Fruit fly (Drosophila melanogaster) whole organism, embryonic: ENCODE data around the gene CG2147.

Source experiments
- ATbp ChIP-seq: fragments of 200-800 bp; sonication (Bioruptor generic); optimal IDR thresholded peaks from 2 replicates; lab custom pipeline; 2017; ENCODE audit warnings: missing biosample characterization, mild to moderate bottlenecking, missing genetic modification characterization, missing genetic modification reagents
- Aef1 ChIP-seq: fragments of 200-800 bp; sonication (Bioruptor generic); IDR thresholded peaks from 3 replicates; pipeline ENCODE4 v1.3.6; 2022; ENCODE audit warnings: missing biosample characterization, missing genetic modification characterization
- CG10274 ChIP-seq: fragments of 200-800 bp; sonication (Bioruptor generic); optimal IDR thresholded peaks from 3 replicates; lab custom pipeline; 2017; ENCODE audit warnings: missing biosample characterization, mild to moderate bottlenecking, missing genetic modification characterization
- CG11456 ChIP-seq: fragments of 200-800 bp; sonication (Bioruptor generic); IDR thresholded peaks from 3 replicates; pipeline ENCODE4 v1.3.6; 2022; ENCODE audit warnings: missing biosample characterization, missing genetic modification characterization
- CG12391 ChIP-seq: fragments of 200-800 bp; sonication (Bioruptor generic); optimal IDR thresholded peaks from 3 replicates; lab custom pipeline; 2018; ENCODE audit warnings: missing biosample characterization, mild to moderate bottlenecking, missing genetic modification characterization, moderate library complexity
- CG1603 ChIP-seq: fragments of 200-800 bp; sonication (Bioruptor generic); optimal IDR thresholded peaks from 2 replicates; lab custom pipeline; 2019; ENCODE audit warnings: missing biosample characterization, mild to moderate bottlenecking, missing genetic modification characterization, moderate library complexity
- CG16813 ChIP-seq: fragments of 200-800 bp; sonication (Bioruptor generic); IDR thresholded peaks from 3 replicates; pipeline ENCODE4 v1.3.6; 2022; ENCODE audit warnings: missing biosample characterization, missing genetic modification characterization; ENCODE audit not compliant: partially characterized antibody
- CG17359 ChIP-seq: fragments of 200-800 bp; sonication (Bioruptor generic); optimal IDR thresholded peaks from 3 replicates; lab custom pipeline; 2018; ENCODE audit warnings: missing biosample characterization, mild to moderate bottlenecking, missing genetic modification characterization, moderate library complexity
- CG2678 ChIP-seq: fragments of 200-800 bp; sonication (Bioruptor generic); optimal IDR thresholded peaks from 3 replicates; lab custom pipeline; 2019; ENCODE audit warnings: missing biosample characterization, mild to moderate bottlenecking, missing genetic modification characterization, moderate library complexity
- CG32532 ChIP-seq: fragments of 200-800 bp; sonication (Bioruptor generic); IDR thresholded peaks from 2 replicates; pipeline ENCODE4 v1.3.6; 2022; ENCODE audit warnings: missing biosample characterization, missing genetic modification characterization
- CG32772 ChIP-seq: fragments of 200-800 bp; sonication (Bioruptor generic); IDR thresholded peaks from 2 replicates; pipeline ENCODE4 v1.3.6; 2022; ENCODE audit warnings: missing biosample characterization, missing genetic modification characterization
- CG33557 ChIP-seq: fragments of 200-800 bp; sonication (Bioruptor generic); optimal IDR thresholded peaks from 2 replicates; lab custom pipeline; 2019; ENCODE audit warnings: missing biosample characterization, mild to moderate bottlenecking, missing genetic modification characterization, moderate library complexity
- CG3995 ChIP-seq: fragments of 200-800 bp; sonication (Bioruptor generic); optimal IDR thresholded peaks from 3 replicates; lab custom pipeline; 2016; ENCODE audit warnings: missing biosample characterization, missing genetic modification characterization
- CG4854 ChIP-seq: fragments of 200-800 bp; sonication (Bioruptor generic); optimal IDR thresholded peaks from 2 replicates; lab custom pipeline; 2016; ENCODE audit warnings: missing biosample characterization, missing genetic modification characterization, inconsistent platforms
- CG6254 ChIP-seq: fragments of 200-800 bp; sonication (Bioruptor generic); optimal IDR thresholded peaks from 3 replicates; lab custom pipeline; 2017; ENCODE audit warnings: mild to moderate bottlenecking, missing biosample characterization, missing genetic modification reagents, missing genetic modification characterization
- CG8359 ChIP-seq: fragments of 200-800 bp; sonication (Bioruptor generic); optimal IDR thresholded peaks from 2 replicates; lab custom pipeline; 2017; ENCODE audit warnings: missing biosample characterization, mild to moderate bottlenecking, missing genetic modification characterization, borderline replicate concordance
- CG8478 ChIP-seq: fragments of >200 bp; optimal IDR thresholded peaks from 2 replicates; lab custom pipeline; 2018
- CHES-1-like ChIP-seq: fragments of 200-800 bp; sonication (Bioruptor generic); optimal IDR thresholded peaks from 2 replicates; lab custom pipeline; 2016; ENCODE audit warnings: missing biosample characterization, missing genetic modification characterization
- D19B ChIP-seq: fragments of 200-800 bp; sonication (Bioruptor generic); optimal IDR thresholded peaks from 2 replicates; lab custom pipeline; 2017; ENCODE audit warnings: missing biosample characterization, mild to moderate bottlenecking, missing genetic modification characterization
- Elba2 ChIP-seq: fragments of 200-800 bp; sonication (Bioruptor generic); optimal IDR thresholded peaks from 3 replicates; lab custom pipeline; 2016; ENCODE audit warnings: missing biosample characterization, missing genetic modification characterization
- Fer1 ChIP-seq: fragments of 200-800 bp; sonication (Bioruptor generic); optimal IDR thresholded peaks from 2 replicates; lab custom pipeline; 2017; ENCODE audit warnings: missing biosample characterization, mild to moderate bottlenecking, missing genetic modification characterization
- HLH54F ChIP-seq: fragments of 200-800 bp; sonication (Bioruptor generic); optimal IDR thresholded peaks from 3 replicates; lab custom pipeline; 2016; ENCODE audit warnings: missing biosample characterization, missing genetic modification characterization
- Hey ChIP-seq: fragments of 200-800 bp; sonication (Bioruptor generic); optimal IDR thresholded peaks from 3 replicates; lab custom pipeline; 2018; ENCODE audit warnings: missing biosample characterization, mild to moderate bottlenecking, missing genetic modification characterization
- Hmr ChIP-seq: fragments of 200-800 bp; sonication (Bioruptor generic); optimal IDR thresholded peaks from 3 replicates; lab custom pipeline; 2017; ENCODE audit warnings: mild to moderate bottlenecking, missing biosample characterization, missing genetic modification reagents, missing genetic modification characterization
- MBD-R2 ChIP-seq: fragments of 200-800 bp; sonication (Bioruptor generic); IDR thresholded peaks from 2 replicates; pipeline ENCODE4 v1.3.6; 2022; ENCODE audit warnings: missing biosample characterization, missing genetic modification characterization
- Med ChIP-seq: fragments of 200-800 bp; sonication (Bioruptor generic); peaks from one replicate; lab custom pipeline; 2016; ENCODE audit warnings: missing biosample characterization, missing genetic modification characterization, mild to moderate bottlenecking, inconsistent platforms, moderate library complexity
- NC2β ChIP-seq: fragments of 200-800 bp; sonication (Bioruptor generic); optimal IDR thresholded peaks from 2 replicates; lab custom pipeline; 2016; ENCODE audit warnings: missing biosample characterization, missing genetic modification characterization
- Oaz ChIP-seq: fragments of 200-800 bp; sonication (Bioruptor generic); IDR thresholded peaks from 2 replicates; pipeline ENCODE4 v1.3.6; 2022; ENCODE audit warnings: missing biosample characterization, missing genetic modification characterization
- Rfx ChIP-seq: fragments of 200-800 bp; sonication (Bioruptor generic); IDR thresholded peaks from 2 replicates; pipeline ENCODE4 v1.3.6; 2022; ENCODE audit warnings: missing biosample characterization, missing genetic modification characterization
- Xbp1 ChIP-seq: fragments of 200-800 bp; sonication (Bioruptor generic); optimal IDR thresholded peaks from 3 replicates; lab custom pipeline; 2016; ENCODE audit warnings: missing biosample characterization, mild to moderate bottlenecking, missing genetic modification characterization
- Xrp1 ChIP-seq: fragments of 200-800 bp; sonication (Bioruptor generic); IDR thresholded peaks from 2 replicates; pipeline ENCODE4 v1.3.6; 2022; ENCODE audit warnings: missing biosample characterization, missing genetic modification characterization
- gsb-n ChIP-seq: fragments of 200-800 bp; sonication (Bioruptor generic); optimal IDR thresholded peaks from 3 replicates; lab custom pipeline; 2018; ENCODE audit warnings: missing biosample characterization, mild to moderate bottlenecking, missing genetic modification characterization
- kah ChIP-seq: fragments of 200-800 bp; sonication (Bioruptor generic); optimal IDR thresholded peaks from 2 replicates; lab custom pipeline; 2018; ENCODE audit warnings: missing biosample characterization, mild to moderate bottlenecking, missing genetic modification characterization
- lmd ChIP-seq: fragments of 200-800 bp; sonication (Bioruptor generic); IDR thresholded peaks from 2 replicates; pipeline ENCODE4 v1.3.6; 2022; ENCODE audit warnings: missing biosample characterization, missing genetic modification characterization
- nom ChIP-seq: fragments of 200-800 bp; sonication (Bioruptor generic); optimal IDR thresholded peaks from 2 replicates; lab custom pipeline; 2017; ENCODE audit warnings: missing biosample characterization, missing genetic modification characterization, mild to moderate bottlenecking, moderate library complexity, missing genetic modification reagents
- pan ChIP-seq, 4 experiments: fragments of >200 bp in 3 of 4; fragments of 200-800 bp in 1 of 4; sonication (Bioruptor generic) in 1 of 4; optimal IDR thresholded peaks in 3 of 4; IDR thresholded peaks in 1 of 4; 2 replicates each; pipeline versions ENCODE4 v1.3.6 to Lab custom; 2017 to 2022; ENCODE audit warnings: missing biosample characterization in 2 of 4, missing genetic modification characterization in 2 of 4, mixed read lengths in 1 of 4
- pho ChIP-seq: fragments of 200-800 bp; sonication (Bioruptor generic); optimal IDR thresholded peaks from 2 replicates; lab custom pipeline; 2016; ENCODE audit warnings: missing biosample characterization, missing genetic modification characterization
- prd ChIP-seq, 3 experiments: fragments of >200 bp in 2 of 3; fragments of 200-800 bp in 1 of 3; sonication (Bioruptor generic) in 1 of 3; optimal IDR thresholded peaks in 2 of 3; IDR thresholded peaks in 1 of 3; 2 replicates in 2 of 3; 3 replicates in 1 of 3; pipeline versions ENCODE4 v1.3.6 to Lab custom; 2017 to 2022; ENCODE audit warnings: missing biosample characterization in 1 of 3, missing genetic modification characterization in 1 of 3
- pros ChIP-seq: fragments of 200-800 bp; sonication (Bioruptor generic); optimal IDR thresholded peaks from 3 replicates; lab custom pipeline; 2019; ENCODE audit warnings: missing biosample characterization, mild to moderate bottlenecking, missing genetic modification characterization, moderate library complexity
- slbo ChIP-seq: fragments of 200-800 bp; sonication (Bioruptor generic); IDR thresholded peaks from 2 replicates; pipeline ENCODE4 v1.3.6; 2022; ENCODE audit warnings: missing biosample characterization, missing genetic modification characterization
- sqz ChIP-seq: fragments of 200-800 bp; sonication (Bioruptor generic); optimal IDR thresholded peaks from 3 replicates; lab custom pipeline; 2018; ENCODE audit warnings: missing biosample characterization, mild to moderate bottlenecking, missing genetic modification characterization
- ssp ChIP-seq: fragments of 200-800 bp; sonication (Bioruptor generic); IDR thresholded peaks from 2 replicates; pipeline ENCODE4 v1.3.6; 2022; ENCODE audit warnings: missing biosample characterization, missing genetic modification characterization
- stwl ChIP-seq: fragments of 200-800 bp; sonication (Bioruptor generic); optimal IDR thresholded peaks from 3 replicates; lab custom pipeline; 2018; ENCODE audit warnings: missing biosample characterization, mild to moderate bottlenecking, missing genetic modification characterization, moderate library complexity
- trem ChIP-seq: fragments of 200-800 bp; optimal IDR thresholded peaks from 3 replicates; lab custom pipeline; 2019; ENCODE audit warnings: missing biosample characterization, mild to moderate bottlenecking, missing genetic modification characterization, moderate library complexity

CG2147 gene

DNA sequence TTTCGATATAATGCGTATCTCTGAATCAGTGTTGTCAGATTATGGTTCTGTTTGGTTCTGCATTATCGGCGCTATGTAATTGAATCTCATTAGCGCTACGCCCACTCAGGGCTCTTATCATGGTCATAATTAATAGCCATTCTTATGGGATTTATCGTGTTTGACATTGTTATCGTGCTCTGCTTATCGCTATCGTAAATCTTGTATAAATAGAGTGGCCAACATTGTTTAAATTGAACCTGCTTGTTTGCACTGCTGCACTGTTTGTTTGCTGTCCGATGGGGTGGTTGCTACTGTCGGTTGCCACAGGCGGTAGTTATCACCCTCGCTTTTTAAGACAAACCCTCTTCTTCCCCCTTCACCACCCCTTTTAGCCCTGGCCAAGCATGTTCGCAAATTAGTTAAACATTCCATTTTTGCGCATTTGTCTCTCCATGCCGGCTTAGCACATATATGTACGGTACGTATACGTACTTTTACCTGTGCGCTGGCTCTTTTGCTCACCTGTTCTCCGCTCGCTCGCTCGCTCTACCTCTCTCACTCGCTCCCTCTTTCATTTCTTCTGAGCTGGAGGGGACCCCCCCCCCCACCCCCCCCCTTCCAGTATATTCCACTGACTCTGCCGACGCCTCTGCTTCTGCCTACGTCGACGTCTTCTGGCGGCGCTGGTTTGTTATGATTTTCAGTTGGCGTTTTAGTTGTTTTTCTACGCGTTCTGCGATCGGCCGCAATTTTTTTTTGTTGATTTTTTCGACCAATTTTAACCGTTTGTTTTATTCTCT is 10.4 kb upstream of the CG2147 start (continued):
- TF ChIP-seq CG8359 (GFP tag; lab: Kevin White, UChicago) (peak; percentile 56), CG32532 (GFP tag; lab: Robert Waterston, UW) (no peak), CG12391 (peak; percentile 16), Med (peak; percentile 91), lmd (GFP tag; lab: Robert Waterston, UW) (no peak), CG1603 (tag; lab: Kevin White, UChicago) (peak; percentile 68), NC2β (peak; percentile 18), ssp (GFP tag; lab: Robert Waterston, UW) (no peak), Oaz (GFP tag; lab: Robert Waterston, UW) (no peak), Xbp1 (no peak), gsb-n (tag; lab: Kevin White, UChicago) (peak; percentile 43), CG3995 (GFP tag; lab: Kevin White, UChicago) (peak; percentile 3), HLH54F (GFP tag; lab: Kevin White, UChicago) (no peak), Xrp1 (peak; percentile 71)

DNA sequence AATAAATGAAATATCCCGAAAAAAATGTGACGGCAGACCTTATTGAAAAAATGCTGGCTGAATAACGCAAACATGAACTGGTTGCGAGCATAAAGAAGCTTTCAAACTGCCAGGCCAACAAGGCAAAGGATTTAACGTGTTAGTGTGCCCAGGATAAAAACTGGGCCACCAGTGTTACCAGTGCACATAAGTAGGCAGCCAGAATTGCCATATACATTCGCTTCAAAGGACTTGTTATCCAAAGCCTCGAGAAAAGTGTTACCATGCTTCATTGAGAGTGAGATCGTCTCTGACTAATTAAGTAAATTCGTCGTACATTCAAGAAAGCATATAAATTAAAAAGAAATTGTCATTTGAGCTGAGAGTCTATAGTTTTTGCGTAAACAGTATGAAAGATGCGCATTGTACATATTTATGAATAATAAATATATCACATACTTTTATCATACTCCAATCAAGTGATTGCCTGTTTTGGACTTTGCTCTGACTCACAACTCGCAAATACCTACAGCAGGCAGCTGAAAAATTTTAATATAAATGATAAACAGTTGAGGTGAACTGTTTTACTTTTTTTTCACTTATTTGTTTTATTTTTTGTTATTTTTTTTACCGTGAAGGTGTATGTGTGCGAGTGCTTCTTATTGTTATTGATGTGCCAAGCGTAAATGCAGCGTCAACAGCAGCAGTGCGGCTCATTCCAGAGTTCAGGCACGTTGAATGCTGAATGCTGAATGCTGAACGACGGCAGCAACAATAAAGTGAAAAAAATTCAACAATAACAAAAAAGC is 9.0 kb upstream of the CG2147 start:
- TF ChIP-seq kah (GFP tag; lab: Kevin White, UChicago) (no peak), prd (optimal IDR thresholded peaks at IDR 0.05; lab: Kevin White, UChicago) (no peak), prd (GFP tag; IDR thresholded peaks at IDR 0.05; lab: Robert Waterston, UW) (no peak), CG16813 (GFP tag; lab: Robert Waterston, UW) (0 out of 3 replicates have a peak, but pooled peaks have one; percentile 21), Fer1 (GFP tag; lab: Kevin White, UChicago) (no peak), nom (GFP tag; lab: Kevin White, UChicago) (peak; percentile 56), CG17359 (tag; lab: Kevin White, UChicago) (no peak), trem (no peak), Elba2 (GFP tag; lab: Kevin White, UChicago) (peak; percentile 14), stwl (tag; lab: Kevin White, UChicago) (peak; percentile 91), sqz (GFP tag; lab: Kevin White, UChicago) (peak; percentile 20), Hey (tag; lab: Kevin White, UChicago) (no peak), ATbp (GFP tag; lab: Kevin White, UChicago) (peak; percentile 12), CG10274 (GFP tag; lab: Kevin White, UChicago) (no peak), CG8478 (no peak)

DNA sequence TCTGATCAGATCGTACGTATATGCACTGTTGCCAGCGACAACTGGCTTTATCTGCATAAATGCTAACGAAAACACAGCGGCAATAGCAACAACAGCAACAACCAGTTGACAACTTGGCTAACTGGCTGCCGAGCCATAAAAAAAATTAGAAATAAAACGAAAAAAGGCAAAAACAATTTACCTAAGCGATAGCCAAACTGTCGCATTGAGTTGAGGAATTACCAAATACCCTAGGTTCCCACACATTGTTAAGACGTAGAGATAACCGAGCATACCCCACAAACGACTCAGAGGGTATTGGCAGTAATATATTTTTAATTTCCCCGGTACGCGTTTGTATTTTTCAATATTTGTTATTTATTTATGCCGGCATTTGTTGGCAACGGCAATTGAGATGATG is 7.3 kb upstream of the CG2147 start:
- TF ChIP-seq Rfx (GFP tag; lab: Robert Waterston, UW): peak; percentile 73
- TF ChIP-seq Aef1 (GFP tag; lab: Robert Waterston, UW): peak; percentile 20; the same call in 1 of the 3 replicates
- no peak for TF ChIP-seq pan (optimal IDR thresholded peaks at IDR 0.05; lab: Kevin White, UChicago)
- TF ChIP-seq pan (GFP tag; optimal IDR thresholded peaks at IDR 0.05 in 1 of 2, IDR thresholded peaks at IDR 0.05 in 1 of 2): peak in 1 of 2 experiments; percentile 39
- peak; percentile 0 for TF ChIP-seq CG4854 (GFP tag; lab: Kevin White, UChicago)
- peak; percentile 21; the same call in 1 of the 2 replicates for TF ChIP-seq MBD-R2
- peak; percentile 65 for TF ChIP-seq slbo (GFP tag; lab: Robert Waterston, UW)
- peak; percentile 96 for TF ChIP-seq D19B (GFP tag; lab: Kevin White, UChicago)
- TF ChIP-seq CG33557 (GFP tag; lab: Kevin White, UChicago): no peak
- TF ChIP-seq CG2678 (tag; lab: Kevin White, UChicago): peak; percentile 48
- peak; percentile 35; the same call in 1 of the 2 replicates for TF ChIP-seq CG32772 (GFP tag; lab: Robert Waterston, UW)
- peak; percentile 21 for TF ChIP-seq pho (GFP tag; lab: Kevin White, UChicago)
- TF ChIP-seq CHES-1-like (GFP tag; lab: Kevin White, UChicago): peak; percentile 26
- TF ChIP-seq Hmr (GFP tag; lab: Kevin White, UChicago): peak; percentile 53
- TF ChIP-seq pros: no peak
- 0 out of 3 replicates have a peak, but pooled peaks have one; percentile 45 for TF ChIP-seq CG11456 (GFP tag; lab: Robert Waterston, UW)
- peak; percentile 58 for TF ChIP-seq CG32532 (GFP tag; lab: Robert Waterston, UW)
- TF ChIP-seq CG6254: no peak
